Worm (Caenorhabditis elegans) whole organism, dauer: Measurements from ENCODE around the gene srv-13.

ENCODE experiments used
- unc-62 ChIP-seq: sonication (generic microtip); optimal IDR thresholded peaks from 2 replicates; lab custom pipeline; 2017; ENCODE audit warnings: missing biosample characterization, missing genetic modification reagents, missing genetic modification characterization

srv-13 gene

ce11 chrIV:6441601-6442000 is 36.6 kb downstream of the srv-13 start, which contains the start of gene Y73B6BL.31:
TSS of gene Y73B6BL.31 (plus strand) at chrIV:6441901.
- TF ChIP-seq unc-62, result no peak

ce11 chrIV:6442016-6442618 is 37.1 kb downstream of the srv-13 start:
- no peak for TF ChIP-seq unc-62

DNA sequence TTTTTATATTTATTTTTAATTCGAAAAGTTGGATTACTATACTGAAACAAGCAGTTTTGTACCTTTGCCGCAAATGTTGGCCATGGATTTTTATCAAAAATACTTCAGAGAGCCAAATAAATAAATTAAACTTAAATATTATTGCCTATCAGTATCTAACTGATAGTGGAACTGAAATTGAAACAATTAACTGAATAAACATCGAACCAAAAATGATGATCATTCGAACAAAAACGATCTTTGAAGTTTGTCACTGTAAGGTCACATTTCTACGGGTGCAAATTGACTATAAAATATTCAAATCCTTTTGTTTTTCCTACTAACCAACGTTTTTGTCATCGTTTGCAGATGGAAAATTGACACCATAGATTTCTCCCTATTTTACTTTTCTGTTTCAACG is 38.0 kb downstream of the srv-13 start:
- TF ChIP-seq unc-62, result no peak

- TF ChIP-seq unc-62, result no peak
Measured at ce11 chrIV:6457472-6457871, 52.5 kb downstream of the srv-13 start, which contains the start of gene lgc-10. TSS of gene lgc-10 (minus strand) at chrIV:6457572.
